Fruit fly (Drosophila melanogaster): ENCODE data around the gene spd-2.

DNA sequence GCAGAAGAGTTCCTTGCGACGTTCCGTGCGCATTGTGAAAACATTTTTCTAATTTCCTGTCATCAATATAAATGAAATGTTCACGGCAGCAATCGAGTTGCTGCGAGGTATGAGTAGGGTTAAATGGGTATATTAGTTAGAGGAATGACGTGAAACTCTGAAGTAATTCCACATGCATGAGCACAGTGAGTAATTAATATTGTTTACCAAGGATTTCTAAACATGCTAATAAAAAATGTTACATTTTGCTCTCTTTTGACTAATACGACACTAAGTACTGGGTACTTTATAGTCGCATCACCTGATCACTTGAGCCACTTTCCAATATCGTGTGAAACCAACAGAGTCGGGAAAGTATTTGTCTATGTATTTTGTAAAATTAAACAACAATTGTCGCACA is 50.6 kb downstream of the spd-2 start:
- TF ChIP-seq CG7101 (tag; optimal IDR thresholded peaks at IDR 0.05) (no peak), CG14711 (tag; optimal IDR thresholded peaks at IDR 0.05) (no peak), CG1620 (GFP tag; optimal IDR thresholded peaks at IDR 0.05) (no peak), toe (GFP tag; optimal IDR thresholded peaks at IDR 0.05) (no peak), kay (GFP tag; ENCODE audit: borderline replicate concordance) (no peak), tj (GFP tag; optimal IDR thresholded peaks at IDR 0.05) (no peak), pad (GFP tag; optimal IDR thresholded peaks at IDR 0.05) (no peak), Hr96 (GFP tag; optimal IDR thresholded peaks at IDR 0.05) (no peak)

Measured in whole organism, adult.